Fruit fly (Drosophila melanogaster) ovary, adult (tissue): ENCODE results near the gene CG7148.

Experiments used
- CG17801 ChIP-seq: fragments of 200-800 bp; optimal IDR thresholded peaks from 2 replicates; lab custom pipeline; 2019; ENCODE audit warnings: missing biosample characterization, mild to moderate bottlenecking, missing genetic modification characterization, moderate library complexity; ENCODE audit not compliant: partially characterized antibody

Gene CG7148

dm6 chr3L:21835569-21835968, 3.5 kb upstream of the CG7148 start:
- TF ChIP-seq CG17801 (GFP tag; lab: Kevin White, UChicago), result no peak

- no peak for TF ChIP-seq CG17801 (GFP tag; lab: Kevin White, UChicago)
These were observed 1.9 kb downstream of the CG7148 start for dm6 chr3L:21830125-21830524.

- no peak for TF ChIP-seq CG17801 (GFP tag; lab: Kevin White, UChicago)
These were observed 3.9 kb downstream of the CG7148 start, which contains the start of gene CG32448 for dm6 chr3L:21828177-21828589. TSS of gene CG32448 (minus strand) at chr3L:21828480.

- TF ChIP-seq CG17801 (GFP tag; lab: Kevin White, UChicago), result no peak
These were observed 4.9 kb downstream of the CG7148 start for dm6 chr3L:21827130-21827529.

dm6 chr3L:21824725-21825353, 7.2 kb downstream of the CG7148 start, which contains the start of gene eIF2A:
TSS of gene eIF2A (plus strand) at chr3L:21824740.
- peak; percentile 54 for TF ChIP-seq CG17801 (GFP tag; lab: Kevin White, UChicago)

- TF ChIP-seq CG17801 (GFP tag; lab: Kevin White, UChicago), result no peak
These were observed 8.8 kb downstream of the CG7148 start, which contains the start of gene CG7407 for dm6 chr3L:21823236-21823635. TSS of gene CG7407 (plus strand) at chr3L:21823461.

dm6 chr3L:21821780-21822179, 10.3 kb downstream of the CG7148 start, which contains the start of gene CycH:
TSS of gene CycH (plus strand) at chr3L:21821997.
- TF ChIP-seq CG17801 (GFP tag; lab: Kevin White, UChicago), result peak; percentile 51

dm6 chr3L:21819497-21819896, 12.6 kb downstream of the CG7148 start:
- TF ChIP-seq CG17801 (GFP tag; lab: Kevin White, UChicago), result no peak

dm6 chr3L:21818701-21819100, 13.4 kb downstream of the CG7148 start:
- TF ChIP-seq CG17801 (GFP tag; lab: Kevin White, UChicago), result no peak

dm6 chr3L:21813598-21813997, 18.5 kb downstream of the CG7148 start, which contains the start of gene CG43895:
TSS of gene CG43895 (minus strand) at chr3L:21813698.
- TF ChIP-seq CG17801 (GFP tag; lab: Kevin White, UChicago), result no peak

- no peak for TF ChIP-seq CG17801 (GFP tag; lab: Kevin White, UChicago)
These were observed 23.5 kb downstream of the CG7148 start, which contains the start of gene eg for dm6 chr3L:21808568-21808967. TSS of gene eg (plus strand) at chr3L:21808703.

- no peak for TF ChIP-seq CG17801 (GFP tag; lab: Kevin White, UChicago)
These were observed 24.0 kb downstream of the CG7148 start for dm6 chr3L:21808003-21808530.

dm6 chr3L:21800424-21800823, 31.6 kb downstream of the CG7148 start:
- TF ChIP-seq CG17801 (GFP tag; lab: Kevin White, UChicago), result no peak

dm6 chr3L:21787883-21788282, 44.2 kb downstream of the CG7148 start:
- no peak for TF ChIP-seq CG17801 (GFP tag; lab: Kevin White, UChicago)
